Worm (Caenorhabditis elegans) whole organism, young adult: ENCODE data around the gene nuaf-3.

Source experiments
- F57C9.4 ChIP-seq: sonication (generic microtip); optimal IDR thresholded peaks from 2 replicates; lab custom pipeline; 2017; ENCODE audit warnings: mild to moderate bottlenecking, missing genetic modification characterization, missing compliant biosample characterization
- tbp1 ChIP-seq: fragments of 200-800 bp; sonication (Bioruptor generic); optimal IDR thresholded peaks from 2 replicates; lab custom pipeline; 2018; ENCODE audit warnings: mild to moderate bottlenecking, missing genetic modification characterization, missing compliant biosample characterization

ce11 chrIV:11225206-11225605 is 41.1 kb downstream of the nuaf-3 start, which contains the start of gene col-125:
- no peak for TF ChIP-seq tbp1 (GFP tag; lab: Kevin White, UChicago)
- no peak for TF ChIP-seq F57C9.4 (tag; lab: Kevin White, UChicago)
